Worm (Caenorhabditis elegans) whole organism, young adult: ENCODE results near the gene hap-1.

ENCODE experiments used
- C17E4.6 ChIP-seq: fragments of 200-800 bp; sonication (Bioruptor generic); IDR thresholded peaks from 2 replicates; pipeline ENCODE4 v1.3.6; 2022; ENCODE audit warnings: missing genetic modification reagents, missing genetic modification characterization, missing compliant biosample characterization
- F22D6.2 ChIP-seq: sonication (generic microtip); optimal IDR thresholded peaks from 2 replicates; lab custom pipeline; 2016; ENCODE audit warnings: mild to moderate bottlenecking, missing genetic modification characterization, missing compliant biosample characterization
- F23B12.7 ChIP-seq: sonication (generic microtip); optimal IDR thresholded peaks from 2 replicates; lab custom pipeline; 2017; ENCODE audit warnings: missing genetic modification characterization, mild to moderate bottlenecking, missing compliant biosample characterization, antibody characterized with exemption, moderate library complexity; ENCODE audit not compliant: insufficient read depth
- F52B5.7 ChIP-seq: sonication (generic microtip); optimal IDR thresholded peaks from 2 replicates; lab custom pipeline; 2016; ENCODE audit warnings: mild to moderate bottlenecking, missing genetic modification characterization, missing compliant biosample characterization
- T26A5.8 ChIP-seq: sonication (generic microtip); optimal IDR thresholded peaks from 2 replicates; lab custom pipeline; 2016; ENCODE audit warnings: missing genetic modification characterization, missing compliant biosample characterization
- Y56A3A.18 ChIP-seq: fragments of 200-800 bp; sonication (Bioruptor generic); IDR thresholded peaks from 2 replicates; pipeline ENCODE4 v1.3.6; 2022; ENCODE audit warnings: missing genetic modification reagents, missing genetic modification characterization, missing compliant biosample characterization
- Y67H2A.10 ChIP-seq: fragments of 200-800 bp; sonication (Bioruptor generic); conservative IDR thresholded peaks from 2 replicates; pipeline ENCODE4 v1.3.6; 2022; ENCODE audit warnings: missing genetic modification reagents, missing genetic modification characterization, missing compliant biosample characterization
- ama-1 ChIP-seq, 3 experiments: fragments of 150-350 bp in 1 of 3; sonication (generic microtip) in 2 of 3; optimal IDR thresholded peaks; 2 replicates each; lab custom pipeline; 2014 to 2018; ENCODE audit warnings: missing biosample characterization in 2 of 3, missing genetic modification characterization in 2 of 3, missing genetic modification reagents in 2 of 3
- atf-7 ChIP-seq: sonication (generic microtip); optimal IDR thresholded peaks from 2 replicates; lab custom pipeline; 2017; ENCODE audit warnings: mild to moderate bottlenecking, missing genetic modification characterization, missing compliant biosample characterization
- attf-5 ChIP-seq: fragments of 200-800 bp; sonication (Bioruptor generic); optimal IDR thresholded peaks from 2 replicates; lab custom pipeline; 2018; ENCODE audit warnings: mild to moderate bottlenecking, missing genetic modification characterization, missing compliant biosample characterization
- cebp-1 ChIP-seq, 2 experiments: fragments of 200-800 bp in 1 of 2; sonication (Bioruptor generic) in 1 of 2; sonication (generic microtip) in 1 of 2; IDR thresholded peaks in 1 of 2; optimal IDR thresholded peaks in 1 of 2; 2 replicates each; pipeline versions ENCODE4 v1.3.6 to Lab custom; 2017 to 2022; ENCODE audit warnings: missing compliant biosample characterization in 2 of 2, missing genetic modification characterization in 2 of 2, mild to moderate bottlenecking in 1 of 2, missing genetic modification reagents in 1 of 2, moderate library complexity in 1 of 2
- ceh-27 ChIP-seq: fragments of 200-800 bp; sonication (Bioruptor generic); optimal IDR thresholded peaks from 2 replicates; lab custom pipeline; 2018; ENCODE audit warnings: mild to moderate bottlenecking, missing genetic modification characterization, moderate library complexity, missing compliant biosample characterization
- ceh-40 ChIP-seq: fragments of 200-800 bp; sonication (Bioruptor generic); IDR thresholded peaks from 2 replicates; pipeline ENCODE4 v1.3.6; 2022; ENCODE audit warnings: missing genetic modification characterization, missing compliant biosample characterization
- ceh-91 ChIP-seq: fragments of 200-800 bp; sonication (Bioruptor generic); IDR thresholded peaks from 2 replicates; pipeline ENCODE4 v1.3.6; 2022; ENCODE audit warnings: missing genetic modification reagents, missing genetic modification characterization, missing compliant biosample characterization
- efl-1 ChIP-seq: fragments of 150-350 bp; optimal IDR thresholded peaks from 2 replicates; lab custom pipeline; 2014; ENCODE audit warnings: missing biosample characterization, missing genetic modification reagents, missing genetic modification characterization
- egl-18 ChIP-seq: fragments of 200-800 bp; sonication (Bioruptor generic); IDR thresholded peaks from 2 replicates; pipeline ENCODE4 v1.3.6; 2022; ENCODE audit warnings: missing genetic modification reagents, missing genetic modification characterization, missing compliant biosample characterization
- fkh-3 ChIP-seq: sonication (generic microtip); optimal IDR thresholded peaks from 2 replicates; lab custom pipeline; 2016; ENCODE audit warnings: mild to moderate bottlenecking, missing genetic modification characterization, missing compliant biosample characterization
- hlh-26 ChIP-seq: fragments of 200-800 bp; sonication (Bioruptor generic); conservative IDR thresholded peaks from 2 replicates; pipeline ENCODE4 v1.3.6; 2022; ENCODE audit warnings: missing genetic modification reagents, missing genetic modification characterization, missing compliant biosample characterization
- let-607 ChIP-seq, 2 experiments: fragments of 200-800 bp in 1 of 2; sonication (Bioruptor generic) in 1 of 2; sonication (generic microtip) in 1 of 2; optimal IDR thresholded peaks; 2 replicates each; lab custom pipeline; 2016 to 2018; ENCODE audit warnings: mild to moderate bottlenecking in 2 of 2, missing compliant biosample characterization in 2 of 2, missing genetic modification characterization in 2 of 2, moderate library complexity in 2 of 2, missing genotype in 1 of 2
- lsl-1 ChIP-seq: fragments of 200-800 bp; sonication (Bioruptor generic); optimal IDR thresholded peaks from 2 replicates; lab custom pipeline; 2018; ENCODE audit warnings: mild to moderate bottlenecking, missing genetic modification characterization, moderate library complexity, missing compliant biosample characterization
- mcd-1 ChIP-seq: fragments of 200-800 bp; sonication (Bioruptor generic); IDR thresholded peaks from 2 replicates; pipeline ENCODE4 v1.3.6; 2022; ENCODE audit warnings: missing genetic modification reagents, missing genetic modification characterization, missing compliant biosample characterization
- mes-4 ChIP-seq: sonication (generic microtip); optimal IDR thresholded peaks from 2 replicates; lab custom pipeline; 2016; ENCODE audit warnings: missing genotype, missing genetic modification characterization, missing compliant biosample characterization
- nfyb-1 ChIP-seq: fragments of 200-800 bp; sonication (Bioruptor generic); IDR thresholded peaks from 2 replicates; pipeline ENCODE4 v1.3.6; 2022; ENCODE audit warnings: missing genetic modification reagents, missing genetic modification characterization, missing compliant biosample characterization
- nhr-80 ChIP-seq: sonication (generic microtip); optimal IDR thresholded peaks from 2 replicates; lab custom pipeline; 2016; ENCODE audit warnings: missing genetic modification characterization, missing compliant biosample characterization
- pbrm-1 ChIP-seq: fragments of 200-800 bp; sonication (Bioruptor generic); IDR thresholded peaks from 2 replicates; pipeline ENCODE4 v1.3.6; 2022; ENCODE audit warnings: missing genetic modification reagents, missing genetic modification characterization, missing compliant biosample characterization
- pha-4 ChIP-seq: fragments of 150-350 bp; sonication (generic microtip); optimal IDR thresholded peaks from 2 replicates; lab custom pipeline; 2014; ENCODE audit warnings: missing biosample characterization, missing genetic modification reagents, missing genetic modification characterization
- sdz-38 ChIP-seq: sonication (generic microtip); optimal IDR thresholded peaks from 2 replicates; lab custom pipeline; 2016; ENCODE audit warnings: missing genotype, missing genetic modification characterization, missing compliant biosample characterization
- sea-2 ChIP-seq: fragments of 200-800 bp; sonication (Bioruptor generic); IDR thresholded peaks from 2 replicates; pipeline ENCODE4 v1.3.6; 2022; ENCODE audit warnings: missing genetic modification characterization, missing compliant biosample characterization
- snpc-1.1 ChIP-seq: sonication (generic microtip); optimal IDR thresholded peaks from 2 replicates; lab custom pipeline; 2017; ENCODE audit warnings: missing genetic modification characterization, mild to moderate bottlenecking, missing compliant biosample characterization, antibody characterized with exemption, moderate library complexity, missing genotype, missing genetic modification reagents; ENCODE audit not compliant: insufficient read depth
- snpc-1.3 ChIP-seq: sonication (generic microtip); optimal IDR thresholded peaks from 2 replicates; lab custom pipeline; 2017; ENCODE audit warnings: missing genetic modification characterization, mild to moderate bottlenecking, missing compliant biosample characterization, antibody characterized with exemption, moderate library complexity, missing genotype, missing genetic modification reagents; ENCODE audit not compliant: insufficient read depth
- snpc-3.4 ChIP-seq: sonication (generic microtip); optimal IDR thresholded peaks from 2 replicates; lab custom pipeline; 2017; ENCODE audit warnings: missing genetic modification characterization, mild to moderate bottlenecking, missing compliant biosample characterization, antibody characterized with exemption, moderate library complexity, missing genotype, missing genetic modification reagents

hap-1 gene

DNA sequence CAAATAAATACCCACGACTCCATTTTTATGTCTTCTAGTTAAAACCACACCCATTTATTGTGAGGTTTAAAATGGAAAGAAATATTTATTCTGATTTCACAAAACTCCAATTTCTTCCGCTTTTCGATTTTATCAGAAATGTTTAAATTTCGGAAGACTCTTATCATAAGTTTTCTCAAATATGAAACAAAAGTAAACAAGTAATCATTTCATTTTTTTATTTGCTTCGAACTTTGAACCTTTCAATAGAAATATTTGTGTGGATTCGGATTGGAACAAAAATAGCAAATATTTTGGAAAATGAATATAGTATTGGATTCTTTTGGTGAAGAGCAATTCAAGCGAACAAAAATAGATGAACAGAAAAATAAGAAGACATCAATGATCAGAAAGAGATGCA, 41.9 kb upstream of the hap-1 start:
- TF ChIP-seq egl-18 (GFP tag; lab: Robert Waterston, UW) (no peak), ceh-40 (no peak), atf-7 (tag; lab: Kevin White, UChicago) (no peak)

DNA sequence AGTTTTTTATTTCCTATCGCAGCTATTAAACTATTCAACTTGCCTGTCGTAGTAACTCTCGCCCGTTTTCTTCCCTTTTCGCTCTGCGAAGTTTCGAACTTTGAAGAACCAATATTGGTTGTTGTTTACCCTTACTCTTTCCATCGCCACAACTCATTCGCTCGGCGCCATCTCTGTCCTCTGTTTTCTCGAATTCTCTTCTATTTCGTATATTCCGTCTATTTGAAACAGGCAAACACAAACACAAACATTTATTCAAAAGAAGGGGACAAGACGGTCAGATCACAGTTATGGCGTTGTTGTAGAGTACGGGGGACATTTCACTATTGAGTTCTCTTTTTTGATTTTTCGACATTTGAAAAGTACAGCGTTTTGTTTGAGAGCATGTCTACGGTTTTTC, 41.0 kb upstream of the hap-1 start:
- TF ChIP-seq lsl-1 (GFP tag; lab: Kevin White, UChicago) (no peak), ceh-27 (GFP tag; lab: Kevin White, UChicago) (no peak), snpc-1.1 (tag; lab: Kevin White, UChicago) (no peak), ama-1 (optimal IDR thresholded peaks at IDR 0.05; lab: Kevin White, UChicago) (no peak), ama-1 (GFP tag; optimal IDR thresholded peaks at IDR 0.05; lab: Kevin White, UChicago) (no peak), pha-4 (no peak), pbrm-1 (GFP tag; lab: Robert Waterston, UW) (no peak), mes-4 (tag; lab: Kevin White, UChicago) (no peak), F23B12.7 (tag; lab: Kevin White, UChicago) (no peak), mcd-1 (GFP tag; lab: Robert Waterston, UW) (no peak), ceh-91 (GFP tag; lab: Robert Waterston, UW) (no peak), Y56A3A.18 (GFP tag; lab: Robert Waterston, UW) (no peak), T26A5.8 (no peak), F52B5.7 (no peak), ceh-40 (no peak), sea-2 (no peak), nfyb-1 (GFP tag; lab: Robert Waterston, UW) (no peak), attf-5 (GFP tag; lab: Kevin White, UChicago) (no peak), let-607 (tag; optimal IDR thresholded peaks at IDR 0.05; lab: Kevin White, UChicago) (no peak)
- TF ChIP-seq, all 124 proteins: peak for 0

DNA sequence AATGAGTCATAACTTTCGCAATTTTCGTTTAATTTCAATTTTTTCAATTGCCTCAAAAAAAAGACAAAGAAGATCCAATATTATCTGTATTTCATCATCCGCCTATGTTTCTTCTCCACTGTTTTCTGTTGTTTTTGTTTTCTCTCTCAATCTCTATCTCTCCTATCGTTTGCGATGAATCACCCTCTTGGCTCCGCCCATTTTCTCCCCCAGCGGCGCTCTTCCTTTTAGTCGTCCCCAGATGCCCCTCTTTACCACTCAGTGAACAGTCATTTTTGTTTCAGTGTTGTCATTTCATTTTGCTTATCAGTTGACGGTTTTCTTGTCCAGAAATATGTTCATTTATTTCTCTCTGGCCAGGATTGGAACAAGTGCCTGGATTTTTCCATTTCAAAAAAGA, 38.8 kb upstream of the hap-1 start:
- TF ChIP-seq snpc-3.4 (tag; lab: Kevin White, UChicago) (no peak), nhr-80 (tag; lab: Kevin White, UChicago) (peak; percentile 66), cebp-1 (GFP tag; IDR thresholded peaks at IDR 0.05; lab: Robert Waterston, UW) (peak; percentile 78), cebp-1 (tag; optimal IDR thresholded peaks at IDR 0.05; lab: Kevin White, UChicago) (peak; percentile 88), sdz-38 (tag; lab: Kevin White, UChicago) (no peak), fkh-3 (tag; lab: Kevin White, UChicago) (no peak), attf-5 (GFP tag; lab: Kevin White, UChicago) (peak; percentile 29), C17E4.6 (GFP tag; lab: Robert Waterston, UW) (no peak), pha-4 (no peak), hlh-26 (no peak), Y67H2A.10 (no peak), F23B12.7 (tag; lab: Kevin White, UChicago) (no peak)

DNA sequence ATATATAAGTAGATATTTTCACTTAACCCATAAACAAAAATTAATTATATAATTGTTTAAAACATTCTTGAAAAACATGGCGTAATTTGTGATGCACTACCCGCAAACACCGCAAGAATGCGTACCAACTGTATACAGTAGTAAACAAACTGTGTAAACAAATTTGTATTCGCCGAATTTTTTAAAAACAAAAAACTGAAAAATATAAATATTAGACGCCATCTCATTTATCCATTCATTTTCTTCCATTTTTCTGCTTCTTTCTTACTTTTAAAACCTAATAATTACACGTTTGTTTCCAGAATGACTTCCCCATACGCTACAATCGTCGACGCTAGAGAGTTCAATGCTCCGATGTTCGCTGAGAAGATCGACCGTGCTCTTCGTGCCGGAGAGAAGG, 38.4 kb upstream of the hap-1 start, which contains the start of gene nex-1:
Gene nex-1, plus strand, starts transcription at position 301 of the 400 bp plus-strand sequence.
- TF ChIP-seq efl-1 (GFP tag; lab: Kevin White, UChicago) (peak; percentile 10), snpc-1.3 (tag; lab: Kevin White, UChicago) (peak; percentile 13), F22D6.2 (no peak), lsl-1 (GFP tag; lab: Kevin White, UChicago) (peak; percentile 68)
- TF ChIP-seq, all 124 proteins: peak for 3
